Fruit fly (Drosophila melanogaster) whole organism, adult: Measurements from ENCODE around the gene lawc.

Experiments
- CG11617 ChIP-seq: fragments of 200-800 bp; sonication (Bioruptor generic); optimal IDR thresholded peaks from 2 replicates; lab custom pipeline; 2017; ENCODE audit warnings: mild to moderate bottlenecking, missing biosample characterization, missing genetic modification reagents, missing genetic modification characterization
- CG12768 ChIP-seq: fragments of 200-800 bp; sonication (Bioruptor generic); optimal IDR thresholded peaks from 2 replicates; lab custom pipeline; 2017; ENCODE audit warnings: missing biosample characterization, missing genetic modification characterization, mild to moderate bottlenecking, moderate library complexity, missing genetic modification reagents
- CG14711 ChIP-seq: fragments of 200-800 bp; sonication (Bioruptor generic); optimal IDR thresholded peaks from 2 replicates; lab custom pipeline; 2018; ENCODE audit warnings: missing biosample characterization, mild to moderate bottlenecking, missing genetic modification characterization, moderate library complexity
- CG1620 ChIP-seq: fragments of 200-800 bp; sonication (Bioruptor generic); optimal IDR thresholded peaks from 2 replicates; lab custom pipeline; 2016; ENCODE audit warnings: missing biosample characterization, missing genetic modification characterization
- CG33017 ChIP-seq: fragments of 200-800 bp; sonication (Bioruptor generic); optimal IDR thresholded peaks from 2 replicates; lab custom pipeline; 2018; ENCODE audit warnings: missing biosample characterization, mild to moderate bottlenecking, missing genetic modification characterization, moderate library complexity
- CG5204 ChIP-seq: fragments of 200-800 bp; sonication (Bioruptor generic); optimal IDR thresholded peaks from 2 replicates; lab custom pipeline; 2016; ENCODE audit warnings: missing biosample characterization, missing genetic modification characterization
- CG7045 ChIP-seq: fragments of 200-800 bp; sonication (Bioruptor generic); optimal IDR thresholded peaks from 2 replicates; lab custom pipeline; 2017; ENCODE audit warnings: missing biosample characterization, mild to moderate bottlenecking, missing genetic modification characterization
- CG7101 ChIP-seq: fragments of 200-800 bp; sonication (Bioruptor generic); optimal IDR thresholded peaks from 2 replicates; lab custom pipeline; 2018; ENCODE audit warnings: missing biosample characterization, mild to moderate bottlenecking, missing genetic modification characterization, moderate library complexity
- Clk ChIP-seq: fragments of 200-800 bp; sonication (Bioruptor generic); optimal IDR thresholded peaks from 2 replicates; lab custom pipeline; 2017; ENCODE audit warnings: missing biosample characterization, missing genetic modification characterization
- Crg-1 ChIP-seq: fragments of 200-800 bp; sonication (Bioruptor generic); optimal IDR thresholded peaks from 2 replicates; lab custom pipeline; 2016; ENCODE audit warnings: missing biosample characterization, missing genetic modification characterization
- Hr96 ChIP-seq: fragments of 200-800 bp; sonication (Bioruptor generic); optimal IDR thresholded peaks from 2 replicates; lab custom pipeline; 2016; ENCODE audit warnings: missing biosample characterization, missing genetic modification characterization
- Mnt ChIP-seq: fragments of 200-800 bp; sonication (Bioruptor generic); optimal IDR thresholded peaks from 2 replicates; lab custom pipeline; 2016; ENCODE audit warnings: missing biosample characterization, mild to moderate bottlenecking, missing genetic modification characterization
- bab1 ChIP-seq: fragments of 200-800 bp; sonication (Bioruptor generic); optimal IDR thresholded peaks from 3 replicates; lab custom pipeline; 2019; ENCODE audit warnings: missing biosample characterization, mild to moderate bottlenecking, missing genetic modification characterization, moderate library complexity
- cic ChIP-seq: fragments of 200-800 bp; sonication (Bioruptor generic); optimal IDR thresholded peaks from 2 replicates; lab custom pipeline; 2017; ENCODE audit warnings: missing biosample characterization, mild to moderate bottlenecking, missing genetic modification characterization, moderate library complexity
- kay ChIP-seq: fragments of 200-800 bp; sonication (Bioruptor generic); peaks from one replicate; lab custom pipeline; 2016; ENCODE audit warnings: missing biosample characterization, missing genetic modification characterization, borderline replicate concordance
- ovo ChIP-seq: fragments of 200-800 bp; sonication (Bioruptor generic); optimal IDR thresholded peaks from 2 replicates; lab custom pipeline; 2016; ENCODE audit warnings: missing biosample characterization, missing genetic modification characterization
- pad ChIP-seq: fragments of 200-800 bp; sonication (Bioruptor generic); optimal IDR thresholded peaks from 3 replicates; lab custom pipeline; 2017; ENCODE audit warnings: missing biosample characterization, missing genetic modification characterization, mild to moderate bottlenecking, moderate library complexity, missing genetic modification reagents
- tj ChIP-seq: fragments of 200-800 bp; sonication (Bioruptor generic); optimal IDR thresholded peaks from 3 replicates; lab custom pipeline; 2017; ENCODE audit warnings: missing biosample characterization, mild to moderate bottlenecking, missing genetic modification characterization, moderate library complexity
- toe ChIP-seq: fragments of 200-800 bp; sonication (Bioruptor generic); optimal IDR thresholded peaks from 2 replicates; lab custom pipeline; 2016; ENCODE audit warnings: missing biosample characterization, missing genetic modification characterization

lawc gene

DNA sequence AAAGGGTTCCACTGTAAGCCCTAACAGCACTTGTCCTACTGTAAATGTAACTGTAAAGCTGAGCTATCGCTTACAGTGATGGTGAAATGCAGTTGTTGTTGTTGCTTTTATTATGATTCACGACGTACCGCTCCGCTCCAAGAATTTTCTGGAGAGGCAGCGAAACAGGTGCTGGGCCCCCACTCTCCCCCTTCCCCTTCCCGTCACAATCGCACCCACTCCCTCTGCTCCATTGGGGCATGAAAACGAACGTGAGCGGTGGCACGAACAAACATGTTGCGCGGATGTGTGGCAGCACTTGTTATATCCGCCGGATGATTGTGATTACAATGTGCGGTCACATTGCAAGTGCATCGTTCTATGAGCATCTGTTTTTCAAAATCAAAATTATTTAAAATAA lies 8.1 kb upstream of the lawc start:
- TF ChIP-seq ovo (GFP tag; lab: Kevin White, UChicago): peak; percentile 13
- TF ChIP-seq pad (GFP tag; lab: Kevin White, UChicago): no peak
- no peak for TF ChIP-seq CG12768 (GFP tag; lab: Kevin White, UChicago)

dm6 chrX:8416956-8417355 lies 5.5 kb upstream of the lawc start:
- TF ChIP-seq cic (no peak), CG1620 (GFP tag; lab: Kevin White, UChicago) (peak; percentile 2), Crg-1 (no peak)

DNA sequence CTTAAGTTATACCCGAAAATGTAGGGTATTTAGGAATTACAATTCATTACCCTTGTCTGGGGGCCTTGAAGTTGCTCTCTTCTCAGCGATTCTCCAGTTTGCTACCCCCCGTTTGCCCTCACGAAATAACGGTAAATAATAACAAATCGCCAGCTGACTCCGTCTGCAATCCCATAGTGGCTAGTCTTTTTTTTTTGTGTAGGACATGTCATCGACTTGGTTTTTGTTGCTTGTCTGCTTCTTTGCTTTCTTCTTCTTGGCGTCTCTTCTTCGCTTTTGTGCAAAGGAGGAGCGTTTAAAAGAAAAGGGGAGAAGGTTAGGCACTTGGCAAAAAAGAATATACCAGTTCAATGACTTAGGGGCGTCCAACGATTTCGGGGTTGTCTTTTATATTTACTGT lies 4.8 kb upstream of the lawc start:
- TF ChIP-seq CG11617 (GFP tag; lab: Kevin White, UChicago): no peak
- peak; percentile 20 for TF ChIP-seq ovo (GFP tag; lab: Kevin White, UChicago)
- TF ChIP-seq toe (GFP tag; lab: Kevin White, UChicago): no peak
- TF ChIP-seq CG5204 (GFP tag; lab: Kevin White, UChicago): no peak
- peak; percentile 68 for TF ChIP-seq pad (GFP tag; lab: Kevin White, UChicago)
- TF ChIP-seq CG7101 (tag; lab: Kevin White, UChicago): no peak
- no peak for TF ChIP-seq CG33017 (tag; lab: Kevin White, UChicago)
- TF ChIP-seq tj: no peak
- no peak for TF ChIP-seq bab1 (GFP tag; lab: Kevin White, UChicago)
- no peak for TF ChIP-seq cic

dm6 chrX:8415605-8416004 lies 4.1 kb upstream of the lawc start:
- TF ChIP-seq kay (GFP tag; lab: Kevin White, UChicago) (no peak), CG12768 (GFP tag; lab: Kevin White, UChicago) (no peak), pad (GFP tag; lab: Kevin White, UChicago) (no peak), bab1 (GFP tag; lab: Kevin White, UChicago) (no peak), tj (no peak), cic (no peak), CG7101 (tag; lab: Kevin White, UChicago) (no peak), CG5204 (GFP tag; lab: Kevin White, UChicago) (no peak), ovo (GFP tag; lab: Kevin White, UChicago) (no peak), Hr96 (no peak)

DNA sequence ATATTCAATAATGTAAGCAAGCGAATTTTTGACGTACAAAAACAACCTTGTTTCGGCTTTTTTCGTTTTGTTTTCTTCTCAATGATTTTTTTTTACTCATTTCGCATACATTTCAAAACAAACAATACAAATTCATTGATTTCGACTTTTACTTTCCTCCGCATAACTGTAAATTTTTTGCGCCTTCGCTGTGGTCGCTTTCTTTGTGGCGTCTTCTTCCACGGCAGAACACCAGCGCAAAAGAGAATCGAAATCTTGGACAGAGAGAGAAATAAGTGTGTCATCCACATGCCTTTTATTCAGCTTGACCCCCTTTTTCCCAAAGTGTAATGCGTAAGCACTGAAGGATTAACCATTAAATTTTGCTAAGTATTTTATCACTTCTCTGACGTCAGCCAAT lies 2.9 kb upstream of the lawc start:
- TF ChIP-seq tj: no peak
- peak; percentile 45 for TF ChIP-seq bab1 (GFP tag; lab: Kevin White, UChicago)
- no peak for TF ChIP-seq cic

- TF ChIP-seq bab1 (GFP tag; lab: Kevin White, UChicago) (peak; percentile 13), CG14711 (tag; lab: Kevin White, UChicago) (no peak), cic (no peak), CG33017 (tag; lab: Kevin White, UChicago) (no peak), Crg-1 (no peak), CG12768 (GFP tag; lab: Kevin White, UChicago) (no peak), CG5204 (GFP tag; lab: Kevin White, UChicago) (no peak), tj (peak; percentile 93), pad (GFP tag; lab: Kevin White, UChicago) (no peak), CG7045 (GFP tag; lab: Kevin White, UChicago) (no peak), Hr96 (no peak), kay (GFP tag; lab: Kevin White, UChicago) (peak; percentile 34)
These were observed 2.2 kb upstream of the lawc start for dm6 chrX:8413513-8414113.

- TF ChIP-seq Mnt (GFP tag; lab: Kevin White, UChicago) (peak; percentile 64), pad (GFP tag; lab: Kevin White, UChicago) (peak; percentile 40), tj (peak; percentile 79), Clk (GFP tag; lab: Kevin White, UChicago) (no peak), kay (GFP tag; lab: Kevin White, UChicago) (peak; percentile 98), CG11617 (GFP tag; lab: Kevin White, UChicago) (no peak), CG33017 (tag; lab: Kevin White, UChicago) (peak; percentile 7), CG7101 (tag; lab: Kevin White, UChicago) (peak; percentile 15), ovo (GFP tag; lab: Kevin White, UChicago) (peak; percentile 48), CG1620 (GFP tag; lab: Kevin White, UChicago) (peak; percentile 41), CG12768 (GFP tag; lab: Kevin White, UChicago) (peak; percentile 6), cic (peak; percentile 74), bab1 (GFP tag; lab: Kevin White, UChicago) (peak; percentile 57), toe (GFP tag; lab: Kevin White, UChicago) (no peak)
These were observed 1.0 kb upstream of the lawc start for dm6 chrX:8412197-8413160.
